Worm (Caenorhabditis elegans): ENCODE results near the gene dsc-4.

- TF ChIP-seq egl-27 (tag; optimal IDR thresholded peaks at IDR 0.05) (no peak), nhr-11 (tag; optimal IDR thresholded peaks at IDR 0.05) (no peak)
These were observed 13.8 kb downstream of the dsc-4 start for ce11 chrIV:306572-306971.
